Fruit fly (Drosophila melanogaster) whole organism, embryonic: ENCODE data around the gene Ugt36F1.

Experiments
- Adf1 ChIP-seq: fragments of 200-800 bp; sonication (Bioruptor generic); IDR thresholded peaks from 2 replicates; pipeline ENCODE4 v1.3.6; 2022; ENCODE audit warnings: missing biosample characterization, missing genetic modification characterization
- Atf-2 ChIP-seq: fragments of 200-800 bp; sonication (Bioruptor generic); optimal IDR thresholded peaks from 2 replicates; lab custom pipeline; 2016; ENCODE audit warnings: missing biosample characterization, missing genetic modification characterization
- Blimp-1 ChIP-seq: fragments of 200-800 bp; sonication (Bioruptor generic); optimal IDR thresholded peaks from 3 replicates; lab custom pipeline; 2018; ENCODE audit warnings: missing biosample characterization, missing genetic modification characterization, mild to moderate bottlenecking, moderate library complexity, missing genetic modification reagents
- CG11247 ChIP-seq: fragments of 200-800 bp; sonication (Bioruptor generic); IDR thresholded peaks from 2 replicates; pipeline ENCODE4 v1.3.6; 2022; ENCODE audit warnings: missing biosample characterization, missing genetic modification characterization
- CG11504 ChIP-seq: fragments of 200-800 bp; sonication (Bioruptor generic); optimal IDR thresholded peaks from 3 replicates; lab custom pipeline; 2019; ENCODE audit warnings: missing biosample characterization, mild to moderate bottlenecking, missing genetic modification characterization, moderate library complexity
- CG13287 ChIP-seq: fragments of 200-800 bp; sonication (Bioruptor generic); IDR thresholded peaks from 2 replicates; pipeline ENCODE4 v1.3.6; 2022; ENCODE audit warnings: missing biosample characterization, missing genetic modification characterization; ENCODE audit not compliant: partially characterized antibody
- CG15601 ChIP-seq: fragments of 200-800 bp; sonication (Bioruptor generic); optimal IDR thresholded peaks from 3 replicates; lab custom pipeline; 2019; ENCODE audit warnings: missing biosample characterization, mild to moderate bottlenecking, missing genetic modification characterization, moderate library complexity
- CG1647 ChIP-seq: fragments of 200-800 bp; sonication (Bioruptor generic); optimal IDR thresholded peaks from 3 replicates; lab custom pipeline; 2016; ENCODE audit warnings: missing biosample characterization, missing genetic modification characterization
- CG17359 ChIP-seq: fragments of 200-800 bp; sonication (Bioruptor generic); optimal IDR thresholded peaks from 3 replicates; lab custom pipeline; 2018; ENCODE audit warnings: missing biosample characterization, mild to moderate bottlenecking, missing genetic modification characterization, moderate library complexity
- CG1832 ChIP-seq: fragments of 200-800 bp; sonication (Bioruptor generic); optimal IDR thresholded peaks from 2 replicates; lab custom pipeline; 2017; ENCODE audit warnings: missing biosample characterization, mild to moderate bottlenecking, missing genetic modification characterization, inconsistent platforms
- CG18599 ChIP-seq: fragments of 200-800 bp; sonication (Bioruptor generic); optimal IDR thresholded peaks from 3 replicates; lab custom pipeline; 2017; ENCODE audit warnings: missing biosample characterization, missing genetic modification characterization, mild to moderate bottlenecking, moderate library complexity, missing genetic modification reagents
- CG2199 ChIP-seq: fragments of 200-800 bp; sonication (Bioruptor generic); IDR thresholded peaks from 3 replicates; pipeline ENCODE4 v1.3.6; 2022; ENCODE audit warnings: missing biosample characterization, missing genetic modification characterization
- CG31365 ChIP-seq: fragments of 200-800 bp; sonication (Bioruptor generic); optimal IDR thresholded peaks from 2 replicates; lab custom pipeline; 2018; ENCODE audit warnings: missing biosample characterization, mild to moderate bottlenecking, missing genetic modification characterization
- CG6654 ChIP-seq: fragments of 200-800 bp; sonication (Bioruptor generic); optimal IDR thresholded peaks from 2 replicates; lab custom pipeline; 2017; ENCODE audit warnings: missing biosample characterization, mild to moderate bottlenecking, missing genetic modification characterization
- CG7372 ChIP-seq: fragments of 200-800 bp; sonication (Bioruptor generic); IDR thresholded peaks from 2 replicates; pipeline ENCODE4 v1.3.6; 2022; ENCODE audit warnings: missing biosample characterization, missing genetic modification characterization
- CG7786 ChIP-seq: fragments of 200-800 bp; sonication (Bioruptor generic); optimal IDR thresholded peaks from 2 replicates; lab custom pipeline; 2016; ENCODE audit warnings: missing biosample characterization, missing genetic modification characterization
- CG7963 ChIP-seq: fragments of 200-800 bp; sonication (Bioruptor generic); IDR thresholded peaks from 3 replicates; pipeline ENCODE4 v1.3.6; 2022; ENCODE audit warnings: missing biosample characterization, missing genetic modification characterization; ENCODE audit not compliant: partially characterized antibody
- CG9437 ChIP-seq: fragments of 200-800 bp; sonication (Bioruptor generic); optimal IDR thresholded peaks from 2 replicates; lab custom pipeline; 2018; ENCODE audit warnings: missing biosample characterization, mild to moderate bottlenecking, missing genetic modification characterization
- D ChIP-seq, 2 experiments: fragments of 200-800 bp in 1 of 2; fragments of >200 bp in 1 of 2; sonication (Bioruptor generic) in 1 of 2; optimal IDR thresholded peaks; 2 replicates in 1 of 2; 3 replicates in 1 of 2; lab custom pipeline; 2017; ENCODE audit warnings: mild to moderate bottlenecking in 1 of 2, missing biosample characterization in 1 of 2, missing genetic modification characterization in 1 of 2, missing genetic modification reagents in 1 of 2
- Deaf1 ChIP-seq: fragments of 200-800 bp; optimal IDR thresholded peaks from 3 replicates; lab custom pipeline; 2019; ENCODE audit warnings: missing biosample characterization, mild to moderate bottlenecking, missing genetic modification characterization, moderate library complexity
- Dll ChIP-seq: fragments of 200-800 bp; sonication (Bioruptor generic); IDR thresholded peaks from 4 replicates; pipeline ENCODE4 v1.3.6; 2022; ENCODE audit warnings: missing biosample characterization, missing genetic modification characterization; ENCODE audit not compliant: partially characterized antibody
- Eip74EF ChIP-seq, 2 experiments: fragments of 200-800 bp in 1 of 2; fragments of >200 bp in 1 of 2; sonication (Bioruptor generic) in 1 of 2; optimal IDR thresholded peaks; 2 replicates each; lab custom pipeline; 2017 to 2019; ENCODE audit warnings: missing biosample characterization in 2 of 2, missing genetic modification characterization in 2 of 2, mild to moderate bottlenecking in 1 of 2, moderate library complexity in 1 of 2
- GATAe ChIP-seq: fragments of 200-800 bp; sonication (Bioruptor generic); conservative IDR thresholded peaks from 2 replicates; pipeline ENCODE4 v1.3.6; 2022; ENCODE audit warnings: missing biosample characterization, missing genetic modification characterization
- HHEX ChIP-seq: fragments of 200-800 bp; sonication (Bioruptor generic); optimal IDR thresholded peaks from 3 replicates; lab custom pipeline; 2017; ENCODE audit warnings: missing biosample characterization, mild to moderate bottlenecking, missing genetic modification characterization, missing genetic modification reagents
- MTF-1 ChIP-seq: fragments of 200-800 bp; sonication (Bioruptor generic); optimal IDR thresholded peaks from 2 replicates; lab custom pipeline; 2018; ENCODE audit warnings: missing biosample characterization, mild to moderate bottlenecking, missing genetic modification characterization, borderline replicate concordance
- Med ChIP-seq: fragments of 200-800 bp; sonication (Bioruptor generic); peaks from one replicate; lab custom pipeline; 2016; ENCODE audit warnings: missing biosample characterization, missing genetic modification characterization, mild to moderate bottlenecking, inconsistent platforms, moderate library complexity
- NK7.1 ChIP-seq: fragments of 200-800 bp; sonication (Bioruptor generic); optimal IDR thresholded peaks from 3 replicates; lab custom pipeline; 2016; ENCODE audit warnings: missing biosample characterization, missing genetic modification characterization
- Nf-YB ChIP-seq: fragments of 200-800 bp; sonication (Bioruptor generic); optimal IDR thresholded peaks from 3 replicates; lab custom pipeline; 2019; ENCODE audit warnings: missing biosample characterization, mild to moderate bottlenecking, missing genetic modification characterization, moderate library complexity
- Nf-YC ChIP-seq: fragments of 200-800 bp; optimal IDR thresholded peaks from 3 replicates; lab custom pipeline; 2019; ENCODE audit warnings: missing biosample characterization, mild to moderate bottlenecking, missing genetic modification characterization, moderate library complexity
- Pdp1 ChIP-seq, 2 experiments: fragments of 200-800 bp; sonication (Bioruptor generic); optimal IDR thresholded peaks; 3 replicates each; lab custom pipeline; 2016; ENCODE audit warnings: missing biosample characterization in 2 of 2, missing genetic modification characterization in 2 of 2, mild to moderate bottlenecking in 1 of 2, moderate library complexity in 1 of 2
- Trl ChIP-seq, 3 experiments: fragments of >200 bp in 2 of 3; fragments of 200-800 bp in 1 of 3; sonication (Bioruptor generic) in 1 of 3; optimal IDR thresholded peaks; 2 replicates in 1 of 3; 3 replicates in 2 of 3; lab custom pipeline; 2016 to 2017; ENCODE audit warnings: missing biosample characterization in 1 of 3, missing genetic modification characterization in 1 of 3
- bigmax ChIP-seq: fragments of 200-800 bp; sonication (Bioruptor generic); optimal IDR thresholded peaks from 2 replicates; lab custom pipeline; 2018; ENCODE audit warnings: missing biosample characterization, mild to moderate bottlenecking, missing genetic modification characterization
- cwo ChIP-seq: fragments of 200-800 bp; sonication (Bioruptor generic); optimal IDR thresholded peaks from 3 replicates; lab custom pipeline; 2017; ENCODE audit warnings: missing biosample characterization, missing genetic modification characterization, mild to moderate bottlenecking, moderate library complexity, missing genetic modification reagents
- da ChIP-seq: fragments of 200-800 bp; sonication (Bioruptor generic); optimal IDR thresholded peaks from 2 replicates; lab custom pipeline; 2016; ENCODE audit warnings: missing biosample characterization, missing genetic modification characterization
- esg ChIP-seq: fragments of 200-800 bp; sonication (Bioruptor generic); conservative IDR thresholded peaks from 2 replicates; pipeline ENCODE4 v1.3.6; 2022; ENCODE audit warnings: missing biosample characterization, missing genetic modification characterization
- exex ChIP-seq: fragments of 200-800 bp; sonication (Bioruptor generic); optimal IDR thresholded peaks from 4 replicates; lab custom pipeline; 2018; ENCODE audit warnings: missing biosample characterization, mild to moderate bottlenecking, missing genetic modification characterization, moderate library complexity
- gro ChIP-seq: fragments of 200-800 bp; sonication (Bioruptor generic); optimal IDR thresholded peaks from 2 replicates; lab custom pipeline; 2016; ENCODE audit warnings: missing biosample characterization, missing genetic modification characterization
- hkb ChIP-seq, 2 experiments: fragments of 200-800 bp in 1 of 2; fragments of >200 bp in 1 of 2; sonication (Bioruptor generic) in 1 of 2; IDR thresholded peaks in 1 of 2; optimal IDR thresholded peaks in 1 of 2; 2 replicates each; pipeline versions ENCODE4 v1.3.6 to Lab custom; 2017 to 2022; ENCODE audit warnings: missing biosample characterization in 1 of 2, missing genetic modification characterization in 1 of 2
- kay ChIP-seq: fragments of 200-800 bp; sonication (Bioruptor generic); optimal IDR thresholded peaks from 2 replicates; lab custom pipeline; 2016; ENCODE audit warnings: missing biosample characterization, missing genetic modification characterization
- odd ChIP-seq: fragments of 200-800 bp; sonication (Bioruptor generic); optimal IDR thresholded peaks from 2 replicates; lab custom pipeline; 2017; ENCODE audit warnings: missing biosample characterization, mild to moderate bottlenecking, missing genetic modification characterization
- otp ChIP-seq: fragments of 200-800 bp; sonication (Bioruptor generic); IDR thresholded peaks from 3 replicates; pipeline ENCODE4, ENCODE4 v1.3.6; 2022; ENCODE audit warnings: missing biosample characterization, missing genetic modification characterization
- sd ChIP-seq: fragments of 200-800 bp; sonication (Bioruptor generic); optimal IDR thresholded peaks from 3 replicates; lab custom pipeline; 2018; ENCODE audit warnings: missing biosample characterization, mild to moderate bottlenecking, missing genetic modification characterization, moderate library complexity
- sens ChIP-seq: fragments of 200-800 bp; sonication (Bioruptor generic); peaks from one replicate; lab custom pipeline; 2016; ENCODE audit warnings: missing biosample characterization, missing genetic modification characterization
- sqz ChIP-seq: fragments of 200-800 bp; sonication (Bioruptor generic); optimal IDR thresholded peaks from 3 replicates; lab custom pipeline; 2018; ENCODE audit warnings: missing biosample characterization, mild to moderate bottlenecking, missing genetic modification characterization
- sr ChIP-seq: fragments of 200-800 bp; sonication (Bioruptor generic); IDR thresholded peaks from 3 replicates; pipeline ENCODE4 v1.3.6; 2022; ENCODE audit warnings: missing biosample characterization, missing genetic modification characterization
- sug ChIP-seq: fragments of 200-800 bp; optimal IDR thresholded peaks from 2 replicates; lab custom pipeline; 2019; ENCODE audit warnings: missing biosample characterization, mild to moderate bottlenecking, missing genetic modification characterization, moderate library complexity
- trh ChIP-seq: fragments of 200-800 bp; sonication (Bioruptor generic); optimal IDR thresholded peaks from 2 replicates; lab custom pipeline; 2016; ENCODE audit warnings: missing biosample characterization, missing genetic modification characterization
- zfh1 ChIP-seq: fragments of 200-800 bp; sonication (Bioruptor generic); IDR thresholded peaks from 3 replicates; pipeline ENCODE4 v1.3.6; 2022; ENCODE audit warnings: missing biosample characterization, missing genetic modification characterization

Gene Ugt36F1

dm6 chr2L:18788953-18789352 lies 30.2 kb upstream of the Ugt36F1 start:
- TF ChIP-seq CG2199 (GFP tag; lab: Robert Waterston, UW) (0 out of 3 replicates have a peak, but pooled peaks have one; percentile 31), odd (GFP tag; lab: Kevin White, UChicago) (no peak), NK7.1 (GFP tag; lab: Kevin White, UChicago) (no peak), sug (peak; percentile 44), Deaf1 (tag; lab: Kevin White, UChicago) (peak; percentile 22), CG15601 (tag; lab: Kevin White, UChicago) (peak; percentile 22), Blimp-1 (peak; percentile 43), CG7372 (GFP tag; lab: Robert Waterston, UW) (peak; percentile 22; the same call in 1 of the 2 replicates), CG1832 (GFP tag; lab: Kevin White, UChicago) (no peak), Med (GFP tag; lab: Kevin White, UChicago) (peak; percentile 61), sens (peak; percentile 76), CG17359 (tag; lab: Kevin White, UChicago) (peak; percentile 21), MTF-1 (no peak), gro (no peak), sqz (GFP tag; lab: Kevin White, UChicago) (peak; percentile 20), sd (tag; lab: Kevin White, UChicago) (peak; percentile 15), HHEX (GFP tag; lab: Kevin White, UChicago) (no peak), hkb (optimal IDR thresholded peaks at IDR 0.05; lab: Kevin White, UChicago) (no peak), hkb (GFP tag; IDR thresholded peaks at IDR 0.05; lab: Robert Waterston, UW) (no peak), da (GFP tag; lab: Kevin White, UChicago) (no peak), CG31365 (no peak), Nf-YC (tag; lab: Kevin White, UChicago) (no peak), exex (tag; lab: Kevin White, UChicago) (peak; percentile 16), cwo (peak; percentile 38)

DNA sequence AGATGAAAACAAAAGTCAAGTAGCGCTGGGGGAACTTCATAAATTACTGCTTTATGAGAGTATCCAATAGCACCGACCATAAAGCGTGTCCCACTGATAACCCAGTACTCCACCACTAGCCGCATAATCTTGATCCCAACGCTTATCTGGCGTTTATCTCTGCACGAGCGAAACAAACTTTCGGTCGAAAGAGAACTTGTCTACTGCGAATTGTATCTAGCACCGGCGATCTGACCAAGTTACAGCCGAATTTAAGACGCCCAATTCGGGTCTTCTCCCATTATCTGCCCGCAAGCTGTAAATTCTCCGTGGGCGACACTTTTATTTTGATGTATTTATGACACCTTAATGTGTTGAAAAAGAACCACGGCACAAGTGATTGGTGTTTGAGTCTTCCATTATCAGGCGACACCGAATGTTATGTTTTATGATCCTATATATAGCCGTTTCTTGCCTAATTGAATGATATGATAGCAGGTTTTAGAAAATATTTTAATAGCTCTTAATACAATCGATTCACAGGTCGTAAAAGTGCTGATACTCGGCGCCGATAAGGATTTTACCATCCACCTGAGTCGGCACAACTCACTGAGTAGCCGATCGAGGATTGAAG lies 29.3 kb upstream of the Ugt36F1 start:
- TF ChIP-seq Eip74EF (GFP tag; optimal IDR thresholded peaks at IDR 0.05; lab: Kevin White, UChicago) (no peak), Dll (GFP tag; lab: Robert Waterston, UW) (no peak), trh (no peak), kay (GFP tag; lab: Kevin White, UChicago) (no peak), CG13287 (GFP tag; lab: Robert Waterston, UW) (no peak), CG7786 (GFP tag; lab: Kevin White, UChicago) (no peak), CG1647 (GFP tag; lab: Kevin White, UChicago) (no peak), Nf-YB (GFP tag; lab: Kevin White, UChicago) (peak; percentile 38), Adf1 (GFP tag; lab: Robert Waterston, UW) (no peak), sug (peak; percentile 87), bigmax (GFP tag; lab: Kevin White, UChicago) (no peak), Trl (optimal IDR thresholded peaks at IDR 0.05; lab: Kevin White, UChicago) (no peak), Trl (GFP tag; optimal IDR thresholded peaks at IDR 0.05; lab: Kevin White, UChicago) (no peak), GATAe (peak; percentile 67), CG11504 (tag; lab: Kevin White, UChicago) (no peak), Pdp1 (GFP tag; optimal IDR thresholded peaks at IDR 0.05; lab: Kevin White, UChicago) (no peak), CG18599 (peak; percentile 38), CG7963 (no peak), zfh1 (no peak), Atf-2 (GFP tag; lab: Kevin White, UChicago) (no peak), D (optimal IDR thresholded peaks at IDR 0.05; lab: Kevin White, UChicago) (no peak), D (GFP tag; optimal IDR thresholded peaks at IDR 0.05; lab: Kevin White, UChicago) (no peak), esg (GFP tag; lab: Robert Waterston, UW) (no peak), CG6654 (GFP tag; lab: Kevin White, UChicago) (no peak), CG11247 (no peak), sr (GFP tag; lab: Robert Waterston, UW) (no peak), otp (GFP tag; lab: Robert Waterston, UW) (no peak), CG9437 (GFP tag; lab: Kevin White, UChicago) (no peak)
